Fruit fly (Drosophila melanogaster): ENCODE results near the gene MTA1-like.
A peak's percentile ranks its signal among the peaks of the same experiment; 100 is the strongest.

Gene MTA1-like

dm6 chr3R:5694461-5694860, 45.9 kb upstream of the MTA1-like start:
- TF ChIP-seq h (GFP tag; optimal IDR thresholded peaks at IDR 0.05) (peak; percentile 6), Mio (GFP tag; optimal IDR thresholded peaks at IDR 0.05) (no peak)

dm6 chr3R:5693186-5693585, 44.6 kb upstream of the MTA1-like start, which contains the start of gene CG2104:
Gene CG2104, minus strand, starts transcription at chr3R:5693286.
- TF ChIP-seq Dif (GFP tag; optimal IDR thresholded peaks at IDR 0.05; ENCODE audit: partially characterized antibody), result no peak
- no peak for TF ChIP-seq psq (GFP tag; optimal IDR thresholded peaks at IDR 0.05)
- TF ChIP-seq dsf (GFP tag; optimal IDR thresholded peaks at IDR 0.05; ENCODE audit: borderline replicate concordance), result no peak
- no peak for TF ChIP-seq br (GFP tag; optimal IDR thresholded peaks at IDR 0.05)
- TF ChIP-seq Rel (GFP tag; optimal IDR thresholded peaks at IDR 0.05), result no peak
- TF ChIP-seq Rel (tag; optimal IDR thresholded peaks at IDR 0.05), result no peak
- TF ChIP-seq GATAd (GFP tag; optimal IDR thresholded peaks at IDR 0.05), result no peak
- TF ChIP-seq rgr (GFP tag; optimal IDR thresholded peaks at IDR 0.05), result no peak

- TF ChIP-seq Abd-B (GFP tag; optimal IDR thresholded peaks at IDR 0.05) (no peak), psq (GFP tag; optimal IDR thresholded peaks at IDR 0.05) (no peak), dmrt93B (GFP tag; optimal IDR thresholded peaks at IDR 0.05) (no peak), dsf (GFP tag; optimal IDR thresholded peaks at IDR 0.05; ENCODE audit: borderline replicate concordance) (no peak), tai (GFP tag; optimal IDR thresholded peaks at IDR 0.05) (no peak), Rel (GFP tag; optimal IDR thresholded peaks at IDR 0.05) (no peak), Rel (tag; optimal IDR thresholded peaks at IDR 0.05) (no peak), GATAd (GFP tag; optimal IDR thresholded peaks at IDR 0.05) (no peak), Mio (GFP tag; optimal IDR thresholded peaks at IDR 0.05) (no peak), HLH106 (tag; optimal IDR thresholded peaks at IDR 0.05) (no peak), br (GFP tag; optimal IDR thresholded peaks at IDR 0.05) (no peak), woc (GFP tag; optimal IDR thresholded peaks at IDR 0.05) (no peak), Hr83 (GFP tag; optimal IDR thresholded peaks at IDR 0.05; ENCODE audit: poor library complexity, severe bottlenecking) (no peak), jim (GFP tag; optimal IDR thresholded peaks at IDR 0.05) (no peak), Dfd (GFP tag; optimal IDR thresholded peaks at IDR 0.05) (no peak), sv (GFP tag; optimal IDR thresholded peaks at IDR 0.05) (no peak), fru (GFP tag; optimal IDR thresholded peaks at IDR 0.05) (no peak), dl (GFP tag; optimal IDR thresholded peaks at IDR 0.05; ENCODE audit: insufficient read depth in 1 of 2, partially characterized antibody in 2 of 2) (no peak)
Observed at dm6 chr3R:5691042-5691441, 42.5 kb upstream of the MTA1-like start.

dm6 chr3R:5689626-5690025, 41.1 kb upstream of the MTA1-like start:
- no peak for TF ChIP-seq sv (GFP tag; optimal IDR thresholded peaks at IDR 0.05)
- TF ChIP-seq br (GFP tag; optimal IDR thresholded peaks at IDR 0.05), result no peak
- TF ChIP-seq CrebA (GFP tag; optimal IDR thresholded peaks at IDR 0.05; ENCODE audit: borderline replicate concordance), result no peak
- no peak for TF ChIP-seq Sp1 (GFP tag; optimal IDR thresholded peaks at IDR 0.05)
- TF ChIP-seq Hr78 (GFP tag; optimal IDR thresholded peaks at IDR 0.05), result no peak
- TF ChIP-seq ey (GFP tag; optimal IDR thresholded peaks at IDR 0.05), result no peak
- peak; percentile 61 for TF ChIP-seq Dfd (GFP tag; optimal IDR thresholded peaks at IDR 0.05)

dm6 chr3R:5686049-5686757, 37.7 kb upstream of the MTA1-like start:
- TF ChIP-seq HLH106 (tag; optimal IDR thresholded peaks at IDR 0.05), result peak; percentile 51
- TF ChIP-seq Vsx2 (GFP tag; optimal IDR thresholded peaks at IDR 0.05; ENCODE audit: partially characterized antibody), result no peak
- no peak for TF ChIP-seq sv (GFP tag; optimal IDR thresholded peaks at IDR 0.05)
- TF ChIP-seq h (GFP tag; optimal IDR thresholded peaks at IDR 0.05), result peak; percentile 51
- no peak for TF ChIP-seq Dfd (GFP tag; optimal IDR thresholded peaks at IDR 0.05)
- peak in 1 of 2 experiments; percentile 63 for TF ChIP-seq foxo (GFP tag; optimal IDR thresholded peaks at IDR 0.05)
- TF ChIP-seq br (GFP tag; optimal IDR thresholded peaks at IDR 0.05), result peak; percentile 40
- no peak for TF ChIP-seq CG9705 (GFP tag; optimal IDR thresholded peaks at IDR 0.05)
- no peak for TF ChIP-seq Hr78 (GFP tag; optimal IDR thresholded peaks at IDR 0.05)
- no peak for TF ChIP-seq dsf (GFP tag; optimal IDR thresholded peaks at IDR 0.05; ENCODE audit: borderline replicate concordance)
- no peak for TF ChIP-seq Mio (GFP tag; optimal IDR thresholded peaks at IDR 0.05)
- no peak for TF ChIP-seq brk (GFP tag; optimal IDR thresholded peaks at IDR 0.05)
- no peak for TF ChIP-seq Myc (optimal IDR thresholded peaks at IDR 0.05)
- peak; percentile 30 for TF ChIP-seq OdsH (GFP tag; optimal IDR thresholded peaks at IDR 0.05)
- no peak for TF ChIP-seq CrebA (GFP tag; optimal IDR thresholded peaks at IDR 0.05; ENCODE audit: borderline replicate concordance)
- no peak for TF ChIP-seq lola (GFP tag; optimal IDR thresholded peaks at IDR 0.05)
- TF ChIP-seq pan (optimal IDR thresholded peaks at IDR 0.05), result no peak
- no peak for TF ChIP-seq N (GFP tag; optimal IDR thresholded peaks at IDR 0.05)
- no peak for TF ChIP-seq Dif (GFP tag; optimal IDR thresholded peaks at IDR 0.05; ENCODE audit: partially characterized antibody)
- peak; percentile 30 for TF ChIP-seq Hnf4 (GFP tag; optimal IDR thresholded peaks at IDR 0.05)
- no peak for TF ChIP-seq Jra (GFP tag; optimal IDR thresholded peaks at IDR 0.05)
- TF ChIP-seq rgr (GFP tag; optimal IDR thresholded peaks at IDR 0.05), result peak; percentile 46
- TF ChIP-seq GATAd (GFP tag; optimal IDR thresholded peaks at IDR 0.05), result no peak
- no peak for TF ChIP-seq CG32264 (GFP tag; optimal IDR thresholded peaks at IDR 0.05)
- TF ChIP-seq tai (GFP tag; optimal IDR thresholded peaks at IDR 0.05), result no peak
- TF ChIP-seq woc (GFP tag; optimal IDR thresholded peaks at IDR 0.05), result peak; percentile 51
- peak; percentile 67 for TF ChIP-seq fru (GFP tag; optimal IDR thresholded peaks at IDR 0.05)
- TF ChIP-seq ey (GFP tag; optimal IDR thresholded peaks at IDR 0.05), result peak; percentile 36
- TF ChIP-seq psq (GFP tag; optimal IDR thresholded peaks at IDR 0.05), result no peak
- TF ChIP-seq dmrt93B (GFP tag; optimal IDR thresholded peaks at IDR 0.05), result no peak
- no peak for TF ChIP-seq usp (GFP tag; optimal IDR thresholded peaks at IDR 0.05)
- no peak for TF ChIP-seq Abd-B (GFP tag; optimal IDR thresholded peaks at IDR 0.05)
- TF ChIP-seq Sp1 (GFP tag; optimal IDR thresholded peaks at IDR 0.05), result peak; percentile 16
